Worm (Caenorhabditis elegans): ENCODE measurements around the gene C34D10.5.

C34D10.5 gene

DNA sequence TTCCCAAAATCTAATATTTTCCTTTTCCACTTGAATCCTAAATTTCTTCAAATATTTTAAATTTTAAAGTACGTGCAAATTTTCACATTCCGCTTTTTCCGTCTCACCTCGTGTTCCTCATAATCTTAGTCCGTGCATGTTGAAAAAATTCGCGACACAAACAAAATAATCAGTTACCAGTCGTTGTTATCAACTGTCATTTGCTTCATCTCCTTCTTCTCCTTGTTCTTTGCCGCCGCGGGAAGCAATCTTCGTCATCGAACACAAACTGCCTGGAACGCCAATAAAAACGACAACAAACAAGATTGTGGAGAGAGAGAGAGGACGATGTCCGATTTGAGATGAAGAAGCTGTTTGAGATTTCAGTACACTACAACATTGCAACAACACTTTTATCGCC, at the start of gene C34D10.5:
TSS of gene C34D10.5 (plus strand) at position 269 of the 400 bp plus-strand sequence.
- TF ChIP-seq dao-5 (tag; optimal IDR thresholded peaks at IDR 0.05): no peak
- TF ChIP-seq him-1 (tag; optimal IDR thresholded peaks at IDR 0.05): no peak

DNA sequence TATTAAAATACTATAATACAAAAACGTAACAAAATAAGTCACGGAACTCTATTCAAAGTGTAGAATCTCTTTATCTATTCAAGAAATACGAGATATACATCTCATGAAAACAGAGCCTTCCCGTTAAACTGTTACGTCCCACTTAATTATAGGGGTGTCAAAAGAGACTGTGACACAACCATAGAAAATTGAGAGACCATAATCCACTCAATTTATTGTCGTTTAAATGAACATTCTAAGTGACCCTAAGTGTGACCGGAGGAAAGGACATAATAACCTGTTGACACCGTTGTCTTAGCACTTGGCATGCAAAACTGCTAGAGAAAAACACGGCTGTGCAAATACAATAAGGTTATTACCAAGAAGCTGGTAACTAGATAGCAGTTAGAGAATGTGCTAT, 49.3 kb upstream of the C34D10.5 start:
- TF ChIP-seq him-1 (tag; optimal IDR thresholded peaks at IDR 0.05): no peak
- no peak for TF ChIP-seq W03F9.2 (tag; optimal IDR thresholded peaks at IDR 0.05)
- no peak for TF ChIP-seq dao-5 (tag; optimal IDR thresholded peaks at IDR 0.05)

DNA sequence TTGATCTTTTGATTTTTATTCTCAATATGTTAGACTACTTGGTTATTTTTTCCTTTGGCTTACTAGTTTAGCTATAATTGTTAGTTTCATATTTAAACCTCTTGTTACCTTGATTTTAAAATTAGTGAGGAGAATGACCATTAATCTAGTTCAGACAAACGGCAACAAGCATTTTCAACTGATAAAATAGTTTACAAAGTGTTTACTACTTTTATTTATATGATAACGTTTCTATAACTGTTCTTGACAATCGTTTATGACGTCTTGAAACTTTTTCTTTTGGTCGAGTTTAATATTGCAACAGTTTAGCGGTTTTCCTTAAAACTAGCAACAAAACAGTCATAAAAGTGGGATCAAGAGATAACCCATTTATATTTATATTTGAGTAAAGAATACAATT, 42.1 kb upstream of the C34D10.5 start:
- TF ChIP-seq W03F9.2 (tag; optimal IDR thresholded peaks at IDR 0.05) (no peak), him-1 (tag; optimal IDR thresholded peaks at IDR 0.05) (no peak), dao-5 (tag; optimal IDR thresholded peaks at IDR 0.05) (no peak)

ce11 chrX:7976400-7976799, 41.4 kb upstream of the C34D10.5 start, which contains the start of gene F45E1.5:
TSS of gene F45E1.5 (plus strand) at chrX:7976700.
- TF ChIP-seq W03F9.2 (tag; optimal IDR thresholded peaks at IDR 0.05): no peak
- TF ChIP-seq dao-5 (tag; optimal IDR thresholded peaks at IDR 0.05): no peak
- no peak for TF ChIP-seq him-1 (tag; optimal IDR thresholded peaks at IDR 0.05)

DNA sequence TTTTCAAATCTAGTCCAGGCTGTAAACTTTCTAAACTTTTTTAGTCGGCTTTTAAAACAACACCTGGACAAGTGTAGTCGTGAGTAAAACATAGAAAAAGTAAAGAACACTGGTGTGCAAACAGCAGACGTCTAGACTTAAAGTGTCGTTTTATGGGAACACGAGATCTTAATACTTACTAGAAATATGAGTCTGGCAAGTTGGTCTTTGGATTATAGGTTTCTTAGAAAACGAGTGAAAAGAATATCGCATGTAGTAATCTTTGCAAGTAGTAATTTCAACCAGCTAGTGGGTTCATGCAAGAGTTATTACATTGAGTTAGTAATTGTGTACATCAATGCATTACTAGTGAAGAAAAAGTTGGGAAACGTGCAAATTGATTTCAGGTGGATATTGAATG, 40.4 kb upstream of the C34D10.5 start:
- no peak for TF ChIP-seq dao-5 (tag; optimal IDR thresholded peaks at IDR 0.05)
- TF ChIP-seq W03F9.2 (tag; optimal IDR thresholded peaks at IDR 0.05): no peak
- TF ChIP-seq him-1 (tag; optimal IDR thresholded peaks at IDR 0.05): no peak

- no peak for TF ChIP-seq him-1 (tag; optimal IDR thresholded peaks at IDR 0.05)
- no peak for TF ChIP-seq dao-5 (tag; optimal IDR thresholded peaks at IDR 0.05)
- TF ChIP-seq W03F9.2 (tag; optimal IDR thresholded peaks at IDR 0.05): no peak
Observed at ce11 chrX:7982047-7982446, 35.8 kb upstream of the C34D10.5 start, which contains the start of gene his-71. TSS of gene his-71 (minus strand) at chrX:7982070.

DNA sequence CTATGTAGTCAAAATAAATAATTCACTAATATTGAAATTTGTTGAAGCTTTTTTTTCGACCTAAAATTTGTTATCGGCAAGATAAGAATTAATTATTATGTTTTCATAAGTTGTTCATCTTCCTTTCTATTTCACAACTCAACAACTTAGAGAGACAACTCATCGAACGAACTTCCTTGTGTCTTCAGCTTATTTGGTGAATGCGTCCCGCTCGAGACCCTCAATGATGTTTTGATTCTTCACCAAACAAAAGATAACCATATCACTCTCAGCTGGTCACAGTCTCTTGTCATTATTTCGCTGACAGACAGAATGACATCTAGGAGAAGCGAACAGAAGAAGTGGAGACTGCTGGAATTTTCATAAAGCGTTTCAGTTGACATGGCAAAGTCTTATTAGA, 33.1 kb upstream of the C34D10.5 start:
- no peak for TF ChIP-seq dao-5 (tag; optimal IDR thresholded peaks at IDR 0.05)
- no peak for TF ChIP-seq him-1 (tag; optimal IDR thresholded peaks at IDR 0.05)
- no peak for TF ChIP-seq W03F9.2 (tag; optimal IDR thresholded peaks at IDR 0.05)

DNA sequence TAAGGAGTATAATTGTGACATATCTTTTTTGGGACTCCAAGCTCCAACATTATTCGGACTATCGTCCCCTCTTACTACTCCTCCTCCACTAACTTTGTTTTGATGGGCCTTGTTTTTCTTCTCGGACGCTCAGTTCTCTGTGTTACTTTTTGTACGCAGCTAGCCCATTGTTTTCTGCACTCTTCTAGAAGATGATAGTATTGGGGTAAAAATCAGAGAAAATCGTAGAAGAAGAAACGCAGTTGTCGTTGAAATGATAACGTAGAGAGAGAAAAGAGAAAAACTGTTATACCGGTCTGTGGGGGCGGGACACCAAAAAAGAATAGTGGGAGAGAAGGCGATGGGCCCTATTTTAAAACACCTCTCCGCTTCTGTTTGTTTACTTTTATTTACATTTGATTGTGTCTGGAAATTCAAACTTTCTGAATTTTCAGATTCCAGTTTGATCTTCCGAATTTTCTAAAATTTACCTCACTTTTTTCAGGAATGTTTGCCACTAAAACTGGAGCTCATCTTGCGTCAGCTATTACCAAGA, 32.3 kb upstream of the C34D10.5 start, which contains the start of gene F45E1.4:
TSS of gene F45E1.4 (plus strand) at position 485 of the 535 bp plus-strand sequence.
- TF ChIP-seq him-1 (tag; optimal IDR thresholded peaks at IDR 0.05) (no peak), W03F9.2 (tag; optimal IDR thresholded peaks at IDR 0.05) (no peak), dao-5 (tag; optimal IDR thresholded peaks at IDR 0.05) (no peak)

DNA sequence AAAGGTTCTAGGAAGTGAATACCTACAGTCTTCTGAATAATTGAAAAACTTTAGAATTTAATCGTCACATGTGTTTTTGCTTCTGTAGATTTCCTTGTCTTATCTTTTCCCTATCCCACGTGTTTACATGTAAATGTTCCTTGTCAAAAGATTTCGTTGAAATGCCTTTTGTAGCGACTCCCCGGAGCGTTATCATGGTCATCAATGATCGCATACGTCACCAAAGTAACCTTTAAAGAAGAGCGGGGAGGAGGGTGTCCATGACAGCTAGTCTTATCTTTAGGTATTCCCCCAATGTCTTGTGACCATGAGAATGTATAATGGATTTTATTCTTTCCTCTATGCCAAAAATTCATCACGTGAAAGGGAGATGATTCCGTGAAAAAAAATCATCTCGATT, 30.9 kb upstream of the C34D10.5 start:
- TF ChIP-seq dao-5 (tag; optimal IDR thresholded peaks at IDR 0.05) (no peak), W03F9.2 (tag; optimal IDR thresholded peaks at IDR 0.05) (no peak), him-1 (tag; optimal IDR thresholded peaks at IDR 0.05) (no peak)

DNA sequence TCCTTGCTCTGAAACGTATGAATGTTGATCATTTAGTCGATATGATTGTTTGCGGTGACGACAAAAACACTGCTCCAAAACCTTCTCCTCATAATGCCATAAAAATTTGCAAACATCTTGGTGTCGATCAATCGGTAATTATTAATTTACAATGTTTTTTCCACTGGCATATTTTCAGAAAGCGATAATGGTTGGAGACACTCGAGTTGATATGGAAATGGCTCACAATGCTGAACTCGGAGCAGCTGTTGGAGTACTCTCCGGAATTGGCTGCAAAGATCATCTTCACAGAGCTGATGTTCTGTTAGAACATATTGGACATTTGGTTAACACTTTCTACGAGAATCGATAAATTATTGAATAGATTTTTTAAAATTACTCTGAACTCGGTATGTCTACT, 29.4 kb upstream of the C34D10.5 start:
- no peak for TF ChIP-seq dao-5 (tag; optimal IDR thresholded peaks at IDR 0.05)
- no peak for TF ChIP-seq him-1 (tag; optimal IDR thresholded peaks at IDR 0.05)
- TF ChIP-seq W03F9.2 (tag; optimal IDR thresholded peaks at IDR 0.05): no peak

DNA sequence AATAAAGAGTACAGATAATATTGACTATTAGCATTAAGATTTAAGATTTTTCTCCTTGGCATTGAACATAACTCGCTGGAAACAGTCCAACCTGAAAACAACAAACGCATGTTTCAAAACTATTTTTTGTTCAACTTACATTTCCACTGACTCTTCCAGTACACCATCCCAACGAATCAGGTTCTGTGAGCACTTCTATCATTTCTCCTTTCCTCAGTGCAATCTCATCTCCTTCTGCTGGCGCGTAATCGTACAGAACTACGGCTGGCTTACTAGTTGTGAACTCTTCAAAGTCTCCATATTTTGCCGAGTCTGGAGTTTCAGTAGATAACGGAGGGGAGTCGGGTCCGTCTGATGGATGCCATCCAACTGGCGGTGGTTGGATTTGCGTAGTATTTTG, 28.7 kb upstream of the C34D10.5 start:
- TF ChIP-seq W03F9.2 (tag; optimal IDR thresholded peaks at IDR 0.05) (no peak), dao-5 (tag; optimal IDR thresholded peaks at IDR 0.05) (no peak), him-1 (tag; optimal IDR thresholded peaks at IDR 0.05) (no peak)

DNA sequence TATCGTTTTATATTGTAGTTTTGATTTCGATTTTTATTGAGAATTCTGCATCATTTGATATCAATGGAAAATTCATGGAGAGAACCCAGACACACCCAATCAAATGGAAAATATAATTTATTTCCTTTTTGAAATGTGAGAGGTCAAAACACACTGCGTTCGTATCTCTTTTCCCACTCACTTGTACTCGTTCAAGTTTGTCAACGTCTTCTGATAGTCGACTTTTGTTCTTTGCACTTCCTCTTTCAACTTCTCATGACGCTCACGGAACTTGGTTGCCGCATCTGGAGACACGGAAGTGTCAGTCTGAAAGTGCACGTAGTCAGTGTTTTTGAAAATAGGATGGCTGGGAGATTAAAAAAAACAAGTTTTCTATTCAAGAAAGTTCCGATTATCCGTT, 27.5 kb upstream of the C34D10.5 start:
- TF ChIP-seq W03F9.2 (tag; optimal IDR thresholded peaks at IDR 0.05): no peak
- TF ChIP-seq him-1 (tag; optimal IDR thresholded peaks at IDR 0.05): no peak
- no peak for TF ChIP-seq dao-5 (tag; optimal IDR thresholded peaks at IDR 0.05)

ce11 chrX:7992102-7992501, 25.7 kb upstream of the C34D10.5 start:
- TF ChIP-seq W03F9.2 (tag; optimal IDR thresholded peaks at IDR 0.05) (no peak), him-1 (tag; optimal IDR thresholded peaks at IDR 0.05) (no peak), dao-5 (tag; optimal IDR thresholded peaks at IDR 0.05) (no peak)

DNA sequence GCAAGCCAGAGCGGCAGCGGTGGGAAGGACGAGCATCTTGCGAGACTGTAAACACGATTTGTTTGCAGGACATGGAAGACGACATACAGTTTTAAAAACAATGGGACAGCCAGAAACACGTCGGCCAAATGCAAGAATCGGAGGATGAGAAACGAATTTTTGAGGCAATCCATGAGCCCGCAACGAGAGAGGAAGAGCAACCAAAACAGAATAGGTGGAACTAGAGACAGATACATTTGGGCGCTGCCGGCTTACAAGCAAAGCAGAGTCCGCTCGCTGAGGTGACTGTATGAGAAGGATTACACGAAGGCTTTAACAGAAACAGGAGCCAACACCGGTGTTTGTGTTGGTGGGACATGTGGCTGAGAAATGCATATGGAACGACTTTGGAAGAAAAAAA, 23.3 kb upstream of the C34D10.5 start:
- TF ChIP-seq W03F9.2 (tag; optimal IDR thresholded peaks at IDR 0.05): no peak
- TF ChIP-seq dao-5 (tag; optimal IDR thresholded peaks at IDR 0.05): no peak
- TF ChIP-seq him-1 (tag; optimal IDR thresholded peaks at IDR 0.05): no peak

DNA sequence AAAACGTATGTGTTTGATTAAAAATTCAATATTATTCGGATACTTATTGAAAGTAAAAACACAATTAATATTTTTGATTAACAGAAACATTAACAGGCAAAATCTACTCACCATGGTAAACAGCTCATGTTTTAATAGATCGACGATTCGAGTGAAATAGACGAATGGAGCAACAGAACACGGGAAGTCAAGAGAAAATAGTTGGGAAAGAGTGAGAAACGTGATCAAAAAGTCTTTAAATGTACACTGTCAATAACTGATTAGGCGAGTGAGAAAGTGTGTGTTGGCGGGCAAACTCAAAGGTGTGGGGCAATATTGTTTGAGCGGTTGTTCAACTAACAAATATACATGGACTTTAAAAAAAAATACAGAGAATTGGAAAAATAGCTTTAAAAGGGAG, 19.9 kb upstream of the C34D10.5 start, which contains the start of gene sdpn-1:
TSS of gene sdpn-1 (minus strand) at position 262 of the 400 bp plus-strand sequence.
- no peak for TF ChIP-seq dao-5 (tag; optimal IDR thresholded peaks at IDR 0.05)

All from whole organism, L4/young adult.